Worm (Caenorhabditis elegans) whole organism, L2 larva: ENCODE data around the gene M153.3.

ENCODE experiments used
- C34F6.9 ChIP-seq: fragments of 150-350 bp; optimal IDR thresholded peaks from 2 replicates; lab custom pipeline; 2014; ENCODE audit warnings: missing biosample characterization, missing genetic modification characterization
- F13H6.1 ChIP-seq: sonication (generic microtip); optimal IDR thresholded peaks from 2 replicates; lab custom pipeline; 2016; ENCODE audit warnings: missing genetic modification characterization, missing compliant biosample characterization
- R02D3.7 ChIP-seq: fragments of 150-350 bp; optimal IDR thresholded peaks from 2 replicates; lab custom pipeline; 2014; ENCODE audit warnings: missing biosample characterization, missing genetic modification characterization
- Y55F3AM.14 ChIP-seq: fragments of 200-800 bp; sonication (Bioruptor generic); optimal IDR thresholded peaks from 2 replicates; lab custom pipeline; 2018; ENCODE audit warnings: mild to moderate bottlenecking, missing genetic modification characterization, missing compliant biosample characterization
- ZK546.5 ChIP-seq: sonication (generic microtip); optimal IDR thresholded peaks from 2 replicates; lab custom pipeline; 2017; ENCODE audit warnings: missing biosample characterization, missing genetic modification characterization
- alr-1 ChIP-seq: fragments of 150-350 bp; optimal IDR thresholded peaks from 2 replicates; lab custom pipeline; 2014; ENCODE audit warnings: missing biosample characterization, missing genetic modification characterization
- aly-2 ChIP-seq: fragments of 150-350 bp; optimal IDR thresholded peaks from 2 replicates; lab custom pipeline; 2014; ENCODE audit warnings: missing biosample characterization, missing genetic modification characterization
- ama-1 ChIP-seq: fragments of 150-350 bp; optimal IDR thresholded peaks from 2 replicates; lab custom pipeline; 2018; ENCODE audit warnings: inconsistent platforms
- blmp-1 ChIP-seq: sonication (generic microtip); optimal IDR thresholded peaks from 2 replicates; lab custom pipeline; 2017; ENCODE audit warnings: missing genetic modification characterization, mild to moderate bottlenecking, missing compliant biosample characterization, antibody characterized with exemption, moderate library complexity; ENCODE audit not compliant: insufficient read depth
- ceh-16 ChIP-seq: fragments of 150-350 bp; optimal IDR thresholded peaks from 2 replicates; lab custom pipeline; 2014; ENCODE audit warnings: missing biosample characterization, missing genetic modification characterization
- ceh-82 ChIP-seq: fragments of 150-350 bp; optimal IDR thresholded peaks from 2 replicates; lab custom pipeline; 2014; ENCODE audit warnings: missing biosample characterization, missing genetic modification characterization
- crh-2 ChIP-seq: sonication (generic microtip); optimal IDR thresholded peaks from 2 replicates; lab custom pipeline; 2017; ENCODE audit warnings: missing biosample characterization, missing genetic modification characterization
- dmd-4 ChIP-seq: sonication (generic microtip); optimal IDR thresholded peaks from 2 replicates; lab custom pipeline; 2017; ENCODE audit warnings: missing biosample characterization, missing genetic modification characterization
- egl-27 ChIP-seq: sonication (generic microtip); optimal IDR thresholded peaks from 3 replicates; lab custom pipeline; 2017; ENCODE audit warnings: missing biosample characterization, missing genetic modification reagents, missing genetic modification characterization
- elt-1 ChIP-seq: fragments of 150-350 bp; optimal IDR thresholded peaks from 2 replicates; lab custom pipeline; 2014; ENCODE audit warnings: missing biosample characterization, missing genetic modification characterization
- elt-3 ChIP-seq: sonication (generic microtip); optimal IDR thresholded peaks from 2 replicates; lab custom pipeline; 2017; ENCODE audit warnings: missing biosample characterization, missing genetic modification characterization
- fos-1 ChIP-seq: fragments of 150-350 bp; optimal IDR thresholded peaks from 2 replicates; lab custom pipeline; 2014; ENCODE audit warnings: missing biosample characterization, missing genetic modification characterization
- gmeb-1 ChIP-seq: fragments of 150-350 bp; optimal IDR thresholded peaks from 2 replicates; lab custom pipeline; 2014; ENCODE audit warnings: missing biosample characterization, missing genetic modification characterization
- lin-13 ChIP-seq: fragments of 150-350 bp; optimal IDR thresholded peaks from 2 replicates; lab custom pipeline; 2014; ENCODE audit warnings: missing biosample characterization, missing genetic modification reagents, missing genetic modification characterization
- lin-39 ChIP-seq: fragments of 150-350 bp; optimal IDR thresholded peaks from 2 replicates; lab custom pipeline; 2014; ENCODE audit warnings: missing biosample characterization, missing genetic modification reagents, missing genetic modification characterization
- lsy-2 ChIP-seq, 2 experiments: fragments of 150-350 bp in 1 of 2; sonication (generic microtip) in 1 of 2; optimal IDR thresholded peaks; 2 replicates each; lab custom pipeline; 2014 to 2017; ENCODE audit warnings: missing biosample characterization in 2 of 2, missing genetic modification characterization in 2 of 2
- mab-5 ChIP-seq: fragments of 150-350 bp; optimal IDR thresholded peaks from 2 replicates; lab custom pipeline; 2014; ENCODE audit warnings: missing biosample characterization, missing genetic modification characterization
- mdl-1 ChIP-seq, 2 experiments: fragments of 150-350 bp in 1 of 2; sonication (generic microtip) in 1 of 2; optimal IDR thresholded peaks; 2 replicates each; lab custom pipeline; 2017; ENCODE audit warnings: missing biosample characterization in 2 of 2, missing genetic modification characterization in 2 of 2
- nhr-10 ChIP-seq: sonication (generic microtip); optimal IDR thresholded peaks from 2 replicates; lab custom pipeline; 2017; ENCODE audit warnings: missing biosample characterization, missing genetic modification characterization
- nhr-11 ChIP-seq: fragments of 150-350 bp; optimal IDR thresholded peaks from 2 replicates; lab custom pipeline; 2014; ENCODE audit warnings: missing biosample characterization, missing genetic modification characterization
- nhr-12 ChIP-seq: fragments of 150-350 bp; optimal IDR thresholded peaks from 2 replicates; lab custom pipeline; 2014; ENCODE audit warnings: missing biosample characterization, missing genetic modification characterization
- nhr-129 ChIP-seq: fragments of 150-350 bp; optimal IDR thresholded peaks from 2 replicates; lab custom pipeline; 2014; ENCODE audit warnings: missing biosample characterization, missing genetic modification characterization
- nhr-21 ChIP-seq: fragments of 150-350 bp; optimal IDR thresholded peaks from 2 replicates; lab custom pipeline; 2014; ENCODE audit warnings: missing biosample characterization, missing genetic modification characterization
- nhr-23 ChIP-seq: fragments of 150-350 bp; optimal IDR thresholded peaks from 2 replicates; lab custom pipeline; 2014; ENCODE audit warnings: missing biosample characterization, missing genetic modification reagents, missing genetic modification characterization
- nhr-237 ChIP-seq: fragments of 150-350 bp; optimal IDR thresholded peaks from 2 replicates; lab custom pipeline; 2014; ENCODE audit warnings: missing biosample characterization, missing genetic modification characterization
- nhr-25 ChIP-seq: fragments of 150-350 bp; sonication (generic microtip); optimal IDR thresholded peaks from 3 replicates; lab custom pipeline; 2014; ENCODE audit warnings: missing biosample characterization, missing genetic modification characterization
- nhr-6 ChIP-seq: fragments of 150-350 bp; optimal IDR thresholded peaks from 2 replicates; lab custom pipeline; 2014; ENCODE audit warnings: missing biosample characterization, missing genetic modification characterization
- nhr-77 ChIP-seq: fragments of 150-350 bp; optimal IDR thresholded peaks from 2 replicates; lab custom pipeline; 2014; ENCODE audit warnings: missing biosample characterization, missing genetic modification characterization
- peb-1 ChIP-seq: fragments of 150-350 bp; optimal IDR thresholded peaks from 2 replicates; lab custom pipeline; 2014; ENCODE audit warnings: missing biosample characterization, missing genetic modification characterization
- sem-4 ChIP-seq: fragments of 150-350 bp; optimal IDR thresholded peaks from 2 replicates; lab custom pipeline; 2014; ENCODE audit warnings: missing biosample characterization, missing genetic modification reagents, missing genetic modification characterization
- skn-1 ChIP-seq: sonication (generic microtip); optimal IDR thresholded peaks from 2 replicates; lab custom pipeline; 2017; ENCODE audit warnings: missing biosample characterization, missing genetic modification characterization
- sma-3 ChIP-seq: sonication (generic microtip); optimal IDR thresholded peaks from 2 replicates; lab custom pipeline; 2016; ENCODE audit warnings: missing genetic modification reagents, missing genetic modification characterization, missing compliant biosample characterization
- sma-9 ChIP-seq, 2 experiments: fragments of 150-350 bp in 1 of 2; sonication (generic microtip) in 1 of 2; optimal IDR thresholded peaks; 2 replicates each; lab custom pipeline; 2014 to 2016; ENCODE audit warnings: missing genetic modification characterization in 2 of 2, mild to moderate bottlenecking in 1 of 2, missing biosample characterization in 1 of 2, missing compliant biosample characterization in 1 of 2, missing genetic modification reagents in 1 of 2, moderate library complexity in 1 of 2
- snpc-4 ChIP-seq: fragments of 150-350 bp; optimal IDR thresholded peaks from 2 replicates; lab custom pipeline; 2014; ENCODE audit warnings: missing biosample characterization, missing genetic modification characterization
- unc-39 ChIP-seq: fragments of 150-350 bp; optimal IDR thresholded peaks from 2 replicates; lab custom pipeline; 2014; ENCODE audit warnings: missing biosample characterization, missing genetic modification characterization
- zag-1 ChIP-seq: fragments of 150-350 bp; optimal IDR thresholded peaks from 2 replicates; lab custom pipeline; 2014; ENCODE audit warnings: missing biosample characterization, missing genetic modification characterization
- ztf-1 ChIP-seq: fragments of 200-800 bp; sonication (Bioruptor generic); conservative IDR thresholded peaks from 2 replicates; pipeline ENCODE4 v1.3.6; 2022; ENCODE audit warnings: missing genetic modification characterization, missing compliant biosample characterization
- ztf-11 ChIP-seq: sonication (generic microtip); optimal IDR thresholded peaks from 2 replicates; lab custom pipeline; 2017; ENCODE audit warnings: missing biosample characterization, missing genetic modification characterization
- ztf-4 ChIP-seq: fragments of 150-350 bp; optimal IDR thresholded peaks from 2 replicates; lab custom pipeline; 2014; ENCODE audit warnings: missing biosample characterization, missing genetic modification characterization

M153.3 gene

ce11 chrX:12103712-12104111 lies 39.0 kb upstream of the M153.3 start, which contains the start of gene W03G11.3:
Gene W03G11.3, minus strand, starts transcription at chrX:12103812.
- TF ChIP-seq sma-3 (no peak), nhr-129 (tag; lab: Kevin White, UChicago) (no peak), nhr-21 (tag; lab: Kevin White, UChicago) (no peak), ztf-11 (tag; lab: Kevin White, UChicago) (no peak), gmeb-1 (no peak), aly-2 (tag; lab: Kevin White, UChicago) (no peak), peb-1 (tag; lab: Kevin White, UChicago) (no peak)

ce11 chrX:12104630-12105029 lies 38.0 kb upstream of the M153.3 start, which contains the start of gene col-181:
Gene col-181, plus strand, starts transcription at chrX:12104930.
- TF ChIP-seq aly-2 (tag; lab: Kevin White, UChicago) (no peak), ceh-82 (tag; lab: Kevin White, UChicago) (no peak), nhr-11 (tag; lab: Kevin White, UChicago) (no peak), dmd-4 (tag; lab: Kevin White, UChicago) (no peak), nhr-21 (tag; lab: Kevin White, UChicago) (no peak), mdl-1 (tag; optimal IDR thresholded peaks at IDR 0.05; lab: Kevin White, UChicago) (no peak), peb-1 (tag; lab: Kevin White, UChicago) (no peak), sma-3 (no peak), R02D3.7 (no peak), lsy-2 (tag; optimal IDR thresholded peaks at IDR 0.05; lab: Kevin White, UChicago) (no peak), lin-39 (tag; lab: Kevin White, UChicago) (no peak), nhr-129 (tag; lab: Kevin White, UChicago) (no peak), Y55F3AM.14 (GFP tag; lab: Kevin White, UChicago) (no peak), snpc-4 (tag; lab: Kevin White, UChicago) (no peak), sem-4 (tag; lab: Kevin White, UChicago) (no peak), alr-1 (tag; lab: Kevin White, UChicago) (no peak), elt-1 (tag; lab: Kevin White, UChicago) (no peak), blmp-1 (tag; lab: Kevin White, UChicago) (no peak)

- TF ChIP-seq alr-1 (tag; lab: Kevin White, UChicago) = no peak
- no peak for TF ChIP-seq C34F6.9 (tag; lab: Kevin White, UChicago)
- no peak for TF ChIP-seq zag-1 (tag; lab: Kevin White, UChicago)
These were observed 37.2 kb upstream of the M153.3 start for ce11 chrX:12105458-12105857.

ce11 chrX:12106004-12106403 lies 36.7 kb upstream of the M153.3 start:
- no peak for TF ChIP-seq ama-1 (lab: Kevin White, UChicago)
- peak; percentile 68 for TF ChIP-seq Y55F3AM.14 (GFP tag; lab: Kevin White, UChicago)
- TF ChIP-seq nhr-23 (tag; lab: Kevin White, UChicago) = no peak
- TF ChIP-seq zag-1 (tag; lab: Kevin White, UChicago) = peak; percentile 46
- TF ChIP-seq snpc-4 (tag; lab: Kevin White, UChicago) = peak; percentile 2
- TF ChIP-seq ztf-4 (tag; lab: Kevin White, UChicago) = no peak
- peak; percentile 53 for TF ChIP-seq nhr-21 (tag; lab: Kevin White, UChicago)
- peak; percentile 56 for TF ChIP-seq C34F6.9 (tag; lab: Kevin White, UChicago)
- no peak for TF ChIP-seq skn-1
- no peak for TF ChIP-seq alr-1 (tag; lab: Kevin White, UChicago)
- peak; percentile 76 for TF ChIP-seq lin-13
- TF ChIP-seq blmp-1 (tag; lab: Kevin White, UChicago) = no peak
- peak; percentile 46 for TF ChIP-seq nhr-12
- TF ChIP-seq nhr-6 (tag; lab: Kevin White, UChicago) = no peak
- peak; percentile 76 for TF ChIP-seq mab-5 (tag; lab: Kevin White, UChicago)
- TF ChIP-seq ztf-1 = no peak
- TF ChIP-seq nhr-25 (tag; lab: Kevin White, UChicago) = no peak
- TF ChIP-seq fos-1 (tag; lab: Kevin White, UChicago) = peak; percentile 66
- no peak for TF ChIP-seq unc-39 (tag; lab: Kevin White, UChicago)
- peak; percentile 65 for TF ChIP-seq nhr-11 (tag; lab: Kevin White, UChicago)
- peak; percentile 77 for TF ChIP-seq F13H6.1 (tag; lab: Kevin White, UChicago)
- no peak for TF ChIP-seq R02D3.7
- TF ChIP-seq nhr-10 = no peak
- no peak for TF ChIP-seq elt-3 (tag; lab: Kevin White, UChicago)
- no peak for TF ChIP-seq nhr-237 (tag; lab: Kevin White, UChicago)
- no peak for TF ChIP-seq ZK546.5 (tag; lab: Kevin White, UChicago)
- TF ChIP-seq egl-27 (tag; lab: Kevin White, UChicago) = peak; percentile 66
- TF ChIP-seq sem-4 (tag; lab: Kevin White, UChicago) = peak; percentile 72
- TF ChIP-seq crh-2 (tag; lab: Kevin White, UChicago) = peak; percentile 72
- TF ChIP-seq mdl-1 (tag; optimal IDR thresholded peaks at IDR 0.05; lab: Kevin White, UChicago) = peak in 1 of 2 experiments; percentile 42
- peak in 1 of 2 experiments; percentile 66 for TF ChIP-seq lsy-2 (tag; optimal IDR thresholded peaks at IDR 0.05; lab: Kevin White, UChicago)
- no peak for TF ChIP-seq elt-1 (tag; lab: Kevin White, UChicago)
- TF ChIP-seq nhr-77 (tag; lab: Kevin White, UChicago) = no peak
- TF ChIP-seq ceh-82 (tag; lab: Kevin White, UChicago) = peak; percentile 27
- TF ChIP-seq nhr-129 (tag; lab: Kevin White, UChicago) = peak; percentile 92
- TF ChIP-seq sma-9 (GFP tag; optimal IDR thresholded peaks at IDR 0.05; lab: Kevin White, UChicago) = peak; percentile 87
- no peak for TF ChIP-seq sma-9 (tag; optimal IDR thresholded peaks at IDR 0.05; lab: Kevin White, UChicago)
- no peak for TF ChIP-seq dmd-4 (tag; lab: Kevin White, UChicago)
- peak; percentile 15 for TF ChIP-seq ceh-16 (tag; lab: Kevin White, UChicago)
